Worm (Caenorhabditis elegans) whole organism, L2 larva: Measurements from ENCODE around the gene crn-5.

Source experiments
- R02D3.7 ChIP-seq: fragments of 150-350 bp; optimal IDR thresholded peaks from 2 replicates; lab custom pipeline; 2014; ENCODE audit warnings: missing biosample characterization, missing genetic modification characterization
- Y55F3AM.14 ChIP-seq: fragments of 200-800 bp; sonication (Bioruptor generic); optimal IDR thresholded peaks from 2 replicates; lab custom pipeline; 2018; ENCODE audit warnings: mild to moderate bottlenecking, missing genetic modification characterization, missing compliant biosample characterization
- ZK546.5 ChIP-seq: sonication (generic microtip); optimal IDR thresholded peaks from 2 replicates; lab custom pipeline; 2017; ENCODE audit warnings: missing biosample characterization, missing genetic modification characterization
- alr-1 ChIP-seq: fragments of 150-350 bp; optimal IDR thresholded peaks from 2 replicates; lab custom pipeline; 2014; ENCODE audit warnings: missing biosample characterization, missing genetic modification characterization
- aly-2 ChIP-seq: fragments of 150-350 bp; optimal IDR thresholded peaks from 2 replicates; lab custom pipeline; 2014; ENCODE audit warnings: missing biosample characterization, missing genetic modification characterization
- blmp-1 ChIP-seq: sonication (generic microtip); optimal IDR thresholded peaks from 2 replicates; lab custom pipeline; 2017; ENCODE audit warnings: missing genetic modification characterization, mild to moderate bottlenecking, missing compliant biosample characterization, antibody characterized with exemption, moderate library complexity; ENCODE audit not compliant: insufficient read depth
- ceh-16 ChIP-seq: fragments of 150-350 bp; optimal IDR thresholded peaks from 2 replicates; lab custom pipeline; 2014; ENCODE audit warnings: missing biosample characterization, missing genetic modification characterization
- ceh-82 ChIP-seq: fragments of 150-350 bp; optimal IDR thresholded peaks from 2 replicates; lab custom pipeline; 2014; ENCODE audit warnings: missing biosample characterization, missing genetic modification characterization
- crh-2 ChIP-seq: sonication (generic microtip); optimal IDR thresholded peaks from 2 replicates; lab custom pipeline; 2017; ENCODE audit warnings: missing biosample characterization, missing genetic modification characterization
- elt-1 ChIP-seq: fragments of 150-350 bp; optimal IDR thresholded peaks from 2 replicates; lab custom pipeline; 2014; ENCODE audit warnings: missing biosample characterization, missing genetic modification characterization
- elt-3 ChIP-seq: sonication (generic microtip); optimal IDR thresholded peaks from 2 replicates; lab custom pipeline; 2017; ENCODE audit warnings: missing biosample characterization, missing genetic modification characterization
- fos-1 ChIP-seq: fragments of 150-350 bp; optimal IDR thresholded peaks from 2 replicates; lab custom pipeline; 2014; ENCODE audit warnings: missing biosample characterization, missing genetic modification characterization
- gmeb-1 ChIP-seq: fragments of 150-350 bp; optimal IDR thresholded peaks from 2 replicates; lab custom pipeline; 2014; ENCODE audit warnings: missing biosample characterization, missing genetic modification characterization
- lin-11 ChIP-seq: fragments of 150-350 bp; sonication (generic microtip); optimal IDR thresholded peaks from 2 replicates; lab custom pipeline; 2014; ENCODE audit warnings: missing biosample characterization, missing genetic modification characterization, inconsistent platforms, mixed read lengths
- lin-39 ChIP-seq: fragments of 150-350 bp; optimal IDR thresholded peaks from 2 replicates; lab custom pipeline; 2014; ENCODE audit warnings: missing biosample characterization, missing genetic modification reagents, missing genetic modification characterization
- lsy-2 ChIP-seq, 2 experiments: fragments of 150-350 bp in 1 of 2; sonication (generic microtip) in 1 of 2; optimal IDR thresholded peaks; 2 replicates each; lab custom pipeline; 2014 to 2017; ENCODE audit warnings: missing biosample characterization in 2 of 2, missing genetic modification characterization in 2 of 2
- mab-5 ChIP-seq: fragments of 150-350 bp; optimal IDR thresholded peaks from 2 replicates; lab custom pipeline; 2014; ENCODE audit warnings: missing biosample characterization, missing genetic modification characterization
- nhr-10 ChIP-seq: sonication (generic microtip); optimal IDR thresholded peaks from 2 replicates; lab custom pipeline; 2017; ENCODE audit warnings: missing biosample characterization, missing genetic modification characterization
- nhr-21 ChIP-seq: fragments of 150-350 bp; optimal IDR thresholded peaks from 2 replicates; lab custom pipeline; 2014; ENCODE audit warnings: missing biosample characterization, missing genetic modification characterization
- nhr-23 ChIP-seq: fragments of 150-350 bp; optimal IDR thresholded peaks from 2 replicates; lab custom pipeline; 2014; ENCODE audit warnings: missing biosample characterization, missing genetic modification reagents, missing genetic modification characterization
- nhr-237 ChIP-seq: fragments of 150-350 bp; optimal IDR thresholded peaks from 2 replicates; lab custom pipeline; 2014; ENCODE audit warnings: missing biosample characterization, missing genetic modification characterization
- nhr-25 ChIP-seq: fragments of 150-350 bp; sonication (generic microtip); optimal IDR thresholded peaks from 3 replicates; lab custom pipeline; 2014; ENCODE audit warnings: missing biosample characterization, missing genetic modification characterization
- nhr-77 ChIP-seq: fragments of 150-350 bp; optimal IDR thresholded peaks from 2 replicates; lab custom pipeline; 2014; ENCODE audit warnings: missing biosample characterization, missing genetic modification characterization
- peb-1 ChIP-seq: fragments of 150-350 bp; optimal IDR thresholded peaks from 2 replicates; lab custom pipeline; 2014; ENCODE audit warnings: missing biosample characterization, missing genetic modification characterization
- sem-4 ChIP-seq: fragments of 150-350 bp; optimal IDR thresholded peaks from 2 replicates; lab custom pipeline; 2014; ENCODE audit warnings: missing biosample characterization, missing genetic modification reagents, missing genetic modification characterization
- skn-1 ChIP-seq: sonication (generic microtip); optimal IDR thresholded peaks from 2 replicates; lab custom pipeline; 2017; ENCODE audit warnings: missing biosample characterization, missing genetic modification characterization
- sma-3 ChIP-seq: sonication (generic microtip); optimal IDR thresholded peaks from 2 replicates; lab custom pipeline; 2016; ENCODE audit warnings: missing genetic modification reagents, missing genetic modification characterization, missing compliant biosample characterization
- sma-9 ChIP-seq, 2 experiments: fragments of 150-350 bp in 1 of 2; sonication (generic microtip) in 1 of 2; optimal IDR thresholded peaks; 2 replicates each; lab custom pipeline; 2014 to 2016; ENCODE audit warnings: missing genetic modification characterization in 2 of 2, mild to moderate bottlenecking in 1 of 2, missing biosample characterization in 1 of 2, missing compliant biosample characterization in 1 of 2, missing genetic modification reagents in 1 of 2, moderate library complexity in 1 of 2
- unc-55 ChIP-seq: fragments of 150-350 bp; sonication (generic microtip); optimal IDR thresholded peaks from 3 replicates; lab custom pipeline; 2014; ENCODE audit warnings: missing biosample characterization, missing genetic modification reagents, missing genetic modification characterization
- zag-1 ChIP-seq: fragments of 150-350 bp; optimal IDR thresholded peaks from 2 replicates; lab custom pipeline; 2014; ENCODE audit warnings: missing biosample characterization, missing genetic modification characterization
- ztf-11 ChIP-seq: sonication (generic microtip); optimal IDR thresholded peaks from 2 replicates; lab custom pipeline; 2017; ENCODE audit warnings: missing biosample characterization, missing genetic modification characterization
- ztf-4 ChIP-seq: fragments of 150-350 bp; optimal IDR thresholded peaks from 2 replicates; lab custom pipeline; 2014; ENCODE audit warnings: missing biosample characterization, missing genetic modification characterization

Gene crn-5

DNA sequence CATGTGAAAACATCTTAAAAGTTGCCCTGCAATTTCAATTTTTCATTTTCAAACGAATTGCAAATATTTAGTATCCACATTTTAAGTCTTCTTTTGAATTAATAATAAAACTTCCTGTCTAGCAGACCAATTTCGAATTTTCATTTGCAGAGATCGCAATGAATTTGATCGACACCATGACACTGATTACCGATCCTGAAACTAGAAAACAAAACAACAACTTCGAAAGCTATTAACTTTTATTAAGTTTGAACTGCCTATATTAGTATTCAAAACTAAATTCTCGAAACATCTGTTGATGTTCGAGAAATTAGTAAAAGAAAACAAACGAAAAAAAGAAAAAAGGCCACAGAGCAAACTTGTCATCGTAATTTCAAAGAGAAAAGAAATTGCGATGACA lies 18.4 kb upstream of the crn-5 start:
- TF ChIP-seq nhr-10 (tag; lab: Kevin White, UChicago), result no peak
- no peak for TF ChIP-seq lsy-2 (tag; optimal IDR thresholded peaks at IDR 0.05; lab: Kevin White, UChicago)
- no peak for TF ChIP-seq nhr-21
- TF ChIP-seq nhr-237, result no peak
- TF ChIP-seq alr-1 (tag; lab: Kevin White, UChicago), result no peak
- TF ChIP-seq zag-1 (tag; lab: Kevin White, UChicago), result no peak

DNA sequence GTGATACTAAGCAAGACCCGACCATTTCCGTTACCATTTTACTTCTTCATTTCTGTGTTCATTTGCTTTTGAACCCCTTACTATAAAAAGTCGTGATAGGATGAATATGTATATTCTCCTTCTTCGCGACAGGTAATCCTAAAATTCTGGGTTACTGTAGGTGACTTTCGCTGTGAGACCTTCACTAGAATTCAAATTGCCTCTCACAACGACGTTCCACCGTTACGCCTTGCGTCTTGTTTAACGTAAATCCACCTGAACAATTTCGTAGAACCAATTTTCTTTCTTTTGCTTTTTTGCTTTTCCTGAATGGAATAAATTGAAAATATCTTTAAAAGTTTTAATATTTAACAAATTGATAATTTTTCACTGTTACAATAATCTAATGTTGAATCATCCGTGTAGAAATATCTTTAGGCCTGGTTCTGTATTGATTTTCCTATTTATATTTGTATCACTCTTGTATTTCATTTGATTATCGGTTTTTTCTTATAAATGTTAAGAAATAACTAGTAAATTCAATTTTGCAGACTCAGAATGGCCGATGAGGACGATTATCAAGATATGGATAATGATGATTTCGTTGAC lies 13.6 kb upstream of the crn-5 start, which contains the start of gene rpb-6:
rpb-6 (plus strand) TSS at position 538 of the 588 bp plus-strand sequence.
- TF ChIP-seq lsy-2 (tag; optimal IDR thresholded peaks at IDR 0.05; lab: Kevin White, UChicago) (peak in 1 of 2 experiments; percentile 59), unc-55 (GFP tag; lab: Kevin White, UChicago) (peak; percentile 56), gmeb-1 (tag; lab: Kevin White, UChicago) (peak; percentile 78), elt-3 (tag; lab: Kevin White, UChicago) (no peak), nhr-237 (no peak)

DNA sequence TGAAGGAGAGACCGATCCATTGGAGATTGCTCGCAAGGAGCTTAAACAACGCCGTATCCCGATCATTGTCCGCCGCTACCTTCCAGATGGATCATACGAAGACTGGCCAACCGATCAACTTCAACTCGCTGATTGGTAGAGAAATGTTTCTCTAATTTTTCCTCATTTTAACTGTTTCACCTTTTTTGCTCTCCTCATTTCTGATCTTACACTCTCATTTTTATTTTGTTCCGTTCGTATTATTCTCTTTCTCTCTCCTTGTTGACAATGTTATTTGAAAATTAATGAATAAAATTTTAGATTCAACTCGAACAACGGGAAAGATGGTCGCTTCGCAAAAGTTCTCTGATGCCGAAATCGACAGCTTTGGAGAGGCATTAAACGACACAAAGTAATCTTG lies 12.9 kb upstream of the crn-5 start, which contains the start of gene dohh-1:
dohh-1 (plus strand) TSS at position 301 of the 400 bp plus-strand sequence.
- TF ChIP-seq gmeb-1 (tag; lab: Kevin White, UChicago) (no peak), crh-2 (tag; lab: Kevin White, UChicago) (no peak), ZK546.5 (no peak), sma-3 (GFP tag; lab: Kevin White, UChicago) (no peak), ztf-4 (tag; lab: Kevin White, UChicago) (no peak), sma-9 (GFP tag; optimal IDR thresholded peaks at IDR 0.05; lab: Kevin White, UChicago) (no peak), sma-9 (tag; optimal IDR thresholded peaks at IDR 0.05; lab: Kevin White, UChicago) (no peak), lsy-2 (tag; optimal IDR thresholded peaks at IDR 0.05; lab: Kevin White, UChicago) (no peak), nhr-77 (tag; lab: Kevin White, UChicago) (no peak), nhr-23 (no peak), lin-39 (tag; lab: Kevin White, UChicago) (no peak), nhr-25 (tag; lab: Kevin White, UChicago) (no peak), aly-2 (tag; lab: Kevin White, UChicago) (no peak), mab-5 (no peak)

DNA sequence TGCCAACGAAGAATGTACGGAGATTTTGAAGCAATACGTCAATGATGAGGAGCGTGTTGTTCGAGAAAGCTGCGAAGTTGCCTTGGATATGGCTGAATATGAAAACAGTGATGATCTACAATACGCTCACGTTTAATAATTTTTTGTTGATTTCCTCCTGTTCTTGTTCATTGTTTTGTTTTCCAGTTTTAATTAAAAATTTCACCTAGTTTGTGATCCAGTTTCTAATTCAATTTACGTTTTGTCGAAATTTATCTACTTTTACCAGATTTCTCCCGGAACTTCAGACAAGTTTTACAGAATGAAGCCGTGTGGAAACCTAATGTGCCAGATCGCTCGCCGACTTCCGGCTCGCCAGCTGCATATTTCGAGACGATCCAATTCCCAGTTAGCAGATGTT lies 11.7 kb upstream of the crn-5 start, which contains the start of gene dap-3:
dap-3 (plus strand) TSS at position 301 of the 400 bp plus-strand sequence.
- TF ChIP-seq gmeb-1 (tag; lab: Kevin White, UChicago) (no peak), aly-2 (tag; lab: Kevin White, UChicago) (no peak), ZK546.5 (no peak), ztf-11 (tag; lab: Kevin White, UChicago) (no peak), ztf-4 (tag; lab: Kevin White, UChicago) (no peak), elt-1 (no peak), lin-11 (tag; lab: Kevin White, UChicago) (no peak), nhr-23 (no peak), nhr-237 (no peak), nhr-10 (tag; lab: Kevin White, UChicago) (no peak), lsy-2 (tag; optimal IDR thresholded peaks at IDR 0.05; lab: Kevin White, UChicago) (no peak)
- TF ChIP-seq, all 48 proteins: peak for 0

DNA sequence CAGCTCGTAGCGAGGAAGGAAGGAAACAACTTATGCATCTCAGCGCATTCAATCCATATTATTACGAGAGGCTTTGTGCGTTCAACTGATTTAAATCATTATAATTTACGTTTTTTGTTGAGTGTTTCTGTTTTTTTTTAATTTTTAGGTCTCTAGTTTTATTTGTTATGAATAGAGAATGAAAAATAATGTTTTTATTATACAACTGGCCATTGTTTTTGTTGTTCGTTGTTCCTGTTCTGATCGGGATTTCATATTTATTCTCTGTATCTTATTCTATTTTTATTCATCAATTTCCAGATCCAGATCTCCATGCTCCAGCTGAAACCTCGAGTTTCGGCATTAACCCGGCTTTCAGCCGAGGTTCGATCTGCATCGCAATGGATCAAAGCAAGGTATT lies 10.2 kb upstream of the crn-5 start, which contains the start of gene mrps-22:
mrps-22 (plus strand) TSS at position 301 of the 400 bp plus-strand sequence.
- TF ChIP-seq lin-11 (tag; lab: Kevin White, UChicago), result no peak
- no peak for TF ChIP-seq nhr-10 (tag; lab: Kevin White, UChicago)
- no peak for TF ChIP-seq lsy-2 (tag; optimal IDR thresholded peaks at IDR 0.05; lab: Kevin White, UChicago)
- no peak for TF ChIP-seq ceh-16 (tag; lab: Kevin White, UChicago)
- no peak for TF ChIP-seq elt-3 (tag; lab: Kevin White, UChicago)
- TF ChIP-seq blmp-1 (tag; lab: Kevin White, UChicago), result no peak
- TF ChIP-seq mab-5, result no peak
- TF ChIP-seq aly-2 (tag; lab: Kevin White, UChicago), result no peak
- TF ChIP-seq fos-1 (tag; lab: Kevin White, UChicago), result no peak
- no peak for TF ChIP-seq peb-1
- no peak for TF ChIP-seq sem-4
- TF ChIP-seq R02D3.7, result no peak
- no peak for TF ChIP-seq nhr-77 (tag; lab: Kevin White, UChicago)
- no peak for TF ChIP-seq Y55F3AM.14 (GFP tag; lab: Kevin White, UChicago)
- TF ChIP-seq gmeb-1 (tag; lab: Kevin White, UChicago), result no peak
- no peak for TF ChIP-seq nhr-237
- no peak for TF ChIP-seq skn-1 (tag; lab: Kevin White, UChicago)
- TF ChIP-seq ceh-82, result no peak
- TF ChIP-seq sma-9 (GFP tag; optimal IDR thresholded peaks at IDR 0.05; lab: Kevin White, UChicago), result no peak
- no peak for TF ChIP-seq sma-9 (tag; optimal IDR thresholded peaks at IDR 0.05; lab: Kevin White, UChicago)
- TF ChIP-seq ztf-11 (tag; lab: Kevin White, UChicago), result no peak
- TF ChIP-seq, all 48 proteins: peak for 0
